Fruit fly (Drosophila melanogaster) Kc167 (cell line): ENCODE results near the gene CG3744.

Experiments
- Myc ChIP-seq: fragments of >200 bp; optimal IDR thresholded peaks from 2 replicates; lab custom pipeline; 2017; ENCODE audit warnings: missing external identifiers
- h ChIP-seq: fragments of >200 bp; optimal IDR thresholded peaks from 3 replicates; lab custom pipeline; 2018; ENCODE audit warnings: missing external identifiers
- psq ChIP-seq: fragments of >200 bp; optimal IDR thresholded peaks from 2 replicates; lab custom pipeline; 2017; ENCODE audit warnings: missing external identifiers

DNA sequence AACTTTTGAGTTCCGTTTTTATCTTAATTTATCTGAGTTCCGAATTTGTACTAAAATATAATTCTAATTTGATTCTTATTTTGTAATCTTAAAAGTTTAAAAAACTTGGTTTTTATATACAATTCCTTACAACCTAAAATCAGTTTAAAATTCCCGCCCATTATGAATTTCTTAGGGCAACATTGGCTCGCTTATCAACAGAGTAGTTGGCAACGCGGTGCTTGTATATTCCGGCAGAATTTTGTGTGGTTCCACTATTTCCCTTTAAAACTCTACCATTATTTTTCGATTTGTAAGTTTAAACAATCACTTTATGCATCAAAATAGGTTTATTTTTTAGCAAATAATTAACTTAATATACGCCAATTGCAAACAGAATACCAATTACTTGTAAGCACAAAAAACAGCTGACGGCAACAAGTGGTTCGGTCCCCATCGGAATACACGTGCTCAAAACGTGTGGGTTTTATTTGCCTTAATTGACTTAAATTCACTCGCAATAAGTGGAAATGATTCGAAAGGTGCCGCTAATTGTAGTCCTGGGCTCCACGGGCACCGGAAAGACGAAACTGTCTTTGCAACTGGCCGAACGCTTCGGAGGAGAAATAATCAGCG is 496 bp upstream of the CG3744 start, which contains the start of the genes CG11089 and CG31381:
- TF ChIP-seq h (no peak), Myc (lab: Kevin White, UChicago) (no peak), psq (lab: Kevin White, UChicago) (no peak)
